Fruit fly (Drosophila melanogaster) S2 (cell line): ENCODE data around the gene Cpr30F.

ENCODE experiments used
- CG8478 ChIP-seq: fragments of >200 bp; optimal IDR thresholded peaks from 2 replicates; lab custom pipeline; 2018
- CTCF ChIP-seq, 2 experiments: fragments of >200 bp; optimal IDR thresholded peaks; 2 replicates each; lab custom pipeline; 2018

DNA sequence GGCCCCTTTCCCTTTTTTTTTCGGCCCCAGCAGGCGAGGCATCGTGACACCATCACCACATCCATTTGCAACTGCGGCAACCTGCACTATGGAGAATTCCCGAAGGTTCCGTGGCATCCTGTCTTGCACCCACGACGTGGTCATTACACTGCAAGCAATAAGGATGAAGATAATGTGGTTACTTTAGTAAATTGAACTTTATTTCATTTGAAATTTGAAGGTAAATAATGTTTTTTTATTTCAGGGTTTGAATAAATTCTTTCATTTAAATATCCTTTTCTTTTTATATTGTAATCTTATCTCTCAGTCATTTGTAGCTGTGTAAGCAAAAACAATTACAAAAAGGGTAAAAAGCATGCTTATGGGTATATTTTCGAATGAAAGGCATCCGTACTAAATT is 48.8 kb upstream of the Cpr30F start:
- no peak for TF ChIP-seq CG8478
- no peak for TF ChIP-seq CTCF (optimal IDR thresholded peaks at IDR 0.05; lab: Kevin White, UChicago)
